Worm (Caenorhabditis elegans) whole organism, L2 larva: ENCODE results near the gene skr-15.

Source experiments
- lin-39 ChIP-seq: fragments of 150-350 bp; optimal IDR thresholded peaks from 2 replicates; lab custom pipeline; 2014; ENCODE audit warnings: missing biosample characterization, missing genetic modification reagents, missing genetic modification characterization
- nhr-12 ChIP-seq: fragments of 150-350 bp; optimal IDR thresholded peaks from 2 replicates; lab custom pipeline; 2014; ENCODE audit warnings: missing biosample characterization, missing genetic modification characterization
- zag-1 ChIP-seq: fragments of 150-350 bp; optimal IDR thresholded peaks from 2 replicates; lab custom pipeline; 2014; ENCODE audit warnings: missing biosample characterization, missing genetic modification characterization
- ztf-11 ChIP-seq: sonication (generic microtip); optimal IDR thresholded peaks from 2 replicates; lab custom pipeline; 2017; ENCODE audit warnings: missing biosample characterization, missing genetic modification characterization

ce11 chrII:3779463-3779862, 44.5 kb upstream of the skr-15 start, which contains the start of gene T24E12.11:
- TF ChIP-seq nhr-12 = no peak
- no peak for TF ChIP-seq lin-39 (tag; lab: Kevin White, UChicago)
- TF ChIP-seq zag-1 = no peak
- TF ChIP-seq ztf-11 = no peak
